Worm (Caenorhabditis elegans): ENCODE measurements around the gene cah-1.

ce11 chrIII:5053541-5053940, 31.9 kb downstream of the cah-1 start, which contains the start of gene C45G9.8:
- TF ChIP-seq hlh-1 (tag; optimal IDR thresholded peaks at IDR 0.05) (no peak), elt-3 (tag; optimal IDR thresholded peaks at IDR 0.05) (no peak), sptf-1 (tag; optimal IDR thresholded peaks at IDR 0.05) (no peak), bed-3 (GFP tag; optimal IDR thresholded peaks at IDR 0.05) (no peak), nhr-76 (tag; optimal IDR thresholded peaks at IDR 0.05) (no peak), ces-1 (GFP tag; optimal IDR thresholded peaks at IDR 0.05) (no peak), snpc-4 (tag; optimal IDR thresholded peaks at IDR 0.05) (no peak), lin-32 (GFP tag; optimal IDR thresholded peaks at IDR 0.05) (no peak), unc-62 (GFP tag; optimal IDR thresholded peaks at IDR 0.05) (no peak), pha-4 (tag; optimal IDR thresholded peaks at IDR 0.05) (no peak)
